Worm (Caenorhabditis elegans) whole organism, mixed stage, embryonic: ENCODE measurements around the gene srh-290.

Experiments used
- bed-3 ChIP-seq: fragments of 200-800 bp; sonication (Bioruptor generic); optimal IDR thresholded peaks from 3 replicates; lab custom pipeline; 2018; ENCODE audit warnings: mild to moderate bottlenecking, missing genetic modification characterization, moderate library complexity, missing compliant biosample characterization
- ceh-39 ChIP-seq: fragments of 150-350 bp; optimal IDR thresholded peaks from 2 replicates; lab custom pipeline; 2014; ENCODE audit warnings: missing biosample characterization, missing genetic modification characterization
- drap-1 ChIP-seq: fragments of 200-800 bp; sonication (Bioruptor generic); optimal IDR thresholded peaks from 3 replicates; lab custom pipeline; 2018; ENCODE audit warnings: mild to moderate bottlenecking, missing genetic modification characterization, missing compliant biosample characterization
- ham-2 ChIP-seq: fragments of 200-800 bp; sonication (Bioruptor generic); optimal IDR thresholded peaks from 2 replicates; lab custom pipeline; 2018; ENCODE audit warnings: mild to moderate bottlenecking, missing genetic modification characterization, missing compliant biosample characterization
- hlh-1 ChIP-seq: fragments of 150-350 bp; optimal IDR thresholded peaks from 2 replicates; lab custom pipeline; 2014; ENCODE audit warnings: missing biosample characterization, missing genetic modification reagents, missing genetic modification characterization
- lin-13 ChIP-seq: fragments of 150-350 bp; optimal IDR thresholded peaks from 2 replicates; lab custom pipeline; 2014; ENCODE audit warnings: missing biosample characterization, missing genetic modification characterization
- lin-32 ChIP-seq: fragments of 200-800 bp; sonication (Bioruptor generic); optimal IDR thresholded peaks from 2 replicates; lab custom pipeline; 2018; ENCODE audit warnings: mild to moderate bottlenecking, missing genetic modification characterization, missing compliant biosample characterization
- mab-5 ChIP-seq: fragments of 150-350 bp; optimal IDR thresholded peaks from 2 replicates; lab custom pipeline; 2014; ENCODE audit warnings: missing biosample characterization, missing genetic modification characterization
- mls-2 ChIP-seq: sonication (generic microtip); optimal IDR thresholded peaks from 2 replicates; lab custom pipeline; 2016; ENCODE audit warnings: mild to moderate bottlenecking, missing genetic modification characterization, moderate library complexity, missing compliant biosample characterization
- nhr-12 ChIP-seq: fragments of 150-350 bp; optimal IDR thresholded peaks from 2 replicates; lab custom pipeline; 2014; ENCODE audit warnings: missing biosample characterization, missing genetic modification characterization
- nhr-2 ChIP-seq: fragments of 150-350 bp; optimal IDR thresholded peaks from 2 replicates; lab custom pipeline; 2014; ENCODE audit warnings: missing biosample characterization, missing genetic modification characterization
- nhr-237 ChIP-seq: fragments of 150-350 bp; optimal IDR thresholded peaks from 2 replicates; lab custom pipeline; 2014; ENCODE audit warnings: missing biosample characterization, missing genetic modification characterization
- nhr-28 ChIP-seq: fragments of 150-350 bp; optimal IDR thresholded peaks from 2 replicates; lab custom pipeline; 2014; ENCODE audit warnings: missing biosample characterization, missing genetic modification characterization
- nhr-76 ChIP-seq: sonication (generic microtip); optimal IDR thresholded peaks from 2 replicates; lab custom pipeline; 2017; ENCODE audit warnings: missing biosample characterization, missing genetic modification characterization
- sem-2 ChIP-seq: fragments of 200-800 bp; sonication (Bioruptor generic); optimal IDR thresholded peaks from 2 replicates; lab custom pipeline; 2018; ENCODE audit warnings: mild to moderate bottlenecking, missing genetic modification characterization, missing compliant biosample characterization
- sptf-1 ChIP-seq: sonication (generic microtip); optimal IDR thresholded peaks from 2 replicates; lab custom pipeline; 2017; ENCODE audit warnings: mild to moderate bottlenecking, missing genetic modification characterization, moderate library complexity, missing compliant biosample characterization
- unc-39 ChIP-seq: fragments of 150-350 bp; optimal IDR thresholded peaks from 2 replicates; lab custom pipeline; 2014; ENCODE audit warnings: missing biosample characterization, missing genetic modification characterization
- ztf-11 ChIP-seq: fragments of 150-350 bp; optimal IDR thresholded peaks from 2 replicates; lab custom pipeline; 2014; ENCODE audit warnings: missing biosample characterization, missing genetic modification characterization

Gene srh-290

ce11 chrV:17828310-17828709, 38.0 kb downstream of the srh-290 start, which contains the start of gene srh-304:
Gene srh-304, plus strand, starts transcription at chrV:17828610.
- TF ChIP-seq ham-2 (GFP tag; lab: Kevin White, UChicago) (no peak), sem-2 (GFP tag; lab: Kevin White, UChicago) (no peak), hlh-1 (tag; lab: Kevin White, UChicago) (no peak), nhr-2 (no peak), sptf-1 (tag; lab: Kevin White, UChicago) (no peak), ztf-11 (no peak), ceh-39 (no peak), nhr-76 (tag; lab: Kevin White, UChicago) (no peak), mls-2 (tag; lab: Kevin White, UChicago) (no peak), nhr-12 (tag; lab: Kevin White, UChicago) (no peak), lin-32 (GFP tag; lab: Kevin White, UChicago) (no peak), mab-5 (no peak), nhr-28 (tag; lab: Kevin White, UChicago) (no peak), drap-1 (GFP tag; lab: Kevin White, UChicago) (no peak), lin-13 (no peak), bed-3 (GFP tag; lab: Kevin White, UChicago) (no peak), nhr-237 (tag; lab: Kevin White, UChicago) (no peak)
- TF ChIP-seq, all 35 proteins: peak for 0

- TF ChIP-seq hlh-1 (tag; lab: Kevin White, UChicago) = no peak
- no peak for TF ChIP-seq sem-2 (GFP tag; lab: Kevin White, UChicago)
- TF ChIP-seq unc-39 (tag; lab: Kevin White, UChicago) = no peak
- TF ChIP-seq, all 35 proteins: peak for 0
Measured at ce11 chrV:17831350-17831749, 41.1 kb downstream of the srh-290 start, which contains the start of gene srh-303. Gene srh-303, plus strand, starts transcription at chrV:17831650.
